Fruit fly (Drosophila melanogaster): Measurements from ENCODE around the gene X11L.

Gene X11L

DNA sequence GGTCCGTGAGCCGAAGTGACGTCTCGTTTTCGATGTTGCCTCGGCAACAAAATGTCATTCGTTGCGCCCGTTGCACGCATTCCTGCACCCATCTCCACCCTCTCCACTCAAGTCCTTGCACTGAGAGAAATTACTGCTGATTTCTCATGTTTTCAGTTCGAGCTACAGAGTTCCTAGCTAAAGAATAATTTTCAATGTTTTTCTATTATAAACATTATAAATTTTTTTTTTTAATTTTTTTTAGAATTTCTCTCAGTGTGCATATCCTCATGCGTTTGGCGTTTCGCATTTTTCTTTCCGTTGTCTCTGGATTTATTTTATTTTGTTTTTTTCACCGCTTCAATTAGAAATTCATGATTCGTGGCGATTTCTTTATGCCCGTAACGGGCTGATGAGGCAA lies 48.5 kb upstream of the X11L start:
- TF ChIP-seq usp (GFP tag; optimal IDR thresholded peaks at IDR 0.05): no peak
- peak; percentile 56 for TF ChIP-seq br (GFP tag; optimal IDR thresholded peaks at IDR 0.05)
- TF ChIP-seq HLH106 (tag; optimal IDR thresholded peaks at IDR 0.05): peak; percentile 76
- TF ChIP-seq Dif (GFP tag; optimal IDR thresholded peaks at IDR 0.05; ENCODE audit: partially characterized antibody): no peak
- TF ChIP-seq sage (GFP tag; optimal IDR thresholded peaks at IDR 0.05): no peak
- TF ChIP-seq rgr (GFP tag; optimal IDR thresholded peaks at IDR 0.05): peak; percentile 50
- TF ChIP-seq fru (GFP tag; optimal IDR thresholded peaks at IDR 0.05): peak; percentile 59
- TF ChIP-seq woc (GFP tag; optimal IDR thresholded peaks at IDR 0.05): no peak
- no peak for TF ChIP-seq Mio (GFP tag; optimal IDR thresholded peaks at IDR 0.05)
- peak; percentile 7 for TF ChIP-seq CrebA (GFP tag; optimal IDR thresholded peaks at IDR 0.05; ENCODE audit: borderline replicate concordance)
- TF ChIP-seq Vsx2 (GFP tag; optimal IDR thresholded peaks at IDR 0.05; ENCODE audit: partially characterized antibody): no peak
- TF ChIP-seq brk (GFP tag; optimal IDR thresholded peaks at IDR 0.05): peak; percentile 65
- no peak for TF ChIP-seq dl (GFP tag; optimal IDR thresholded peaks at IDR 0.05; ENCODE audit: insufficient read depth in 1 of 2, partially characterized antibody in 2 of 2)
- no peak for TF ChIP-seq tai (GFP tag; optimal IDR thresholded peaks at IDR 0.05)
- no peak for TF ChIP-seq lola (GFP tag; optimal IDR thresholded peaks at IDR 0.05)
- TF ChIP-seq Dfd (GFP tag; optimal IDR thresholded peaks at IDR 0.05): no peak
- TF ChIP-seq sv (GFP tag; optimal IDR thresholded peaks at IDR 0.05): no peak
- TF ChIP-seq Myc (optimal IDR thresholded peaks at IDR 0.05): no peak
- TF ChIP-seq h (GFP tag; optimal IDR thresholded peaks at IDR 0.05): peak; percentile 67
- peak; percentile 71 for TF ChIP-seq Sp1 (GFP tag; optimal IDR thresholded peaks at IDR 0.05)
- TF ChIP-seq dsf (GFP tag; optimal IDR thresholded peaks at IDR 0.05; ENCODE audit: borderline replicate concordance): no peak
- TF ChIP-seq psq (GFP tag; optimal IDR thresholded peaks at IDR 0.05): peak; percentile 43
- TF ChIP-seq CG32264 (GFP tag; optimal IDR thresholded peaks at IDR 0.05): no peak
- no peak for TF ChIP-seq pan (optimal IDR thresholded peaks at IDR 0.05)
- no peak for TF ChIP-seq jim (GFP tag; optimal IDR thresholded peaks at IDR 0.05)
- TF ChIP-seq Hr83 (GFP tag; optimal IDR thresholded peaks at IDR 0.05; ENCODE audit: poor library complexity, severe bottlenecking): no peak
- no peak for TF ChIP-seq Hr78 (GFP tag; optimal IDR thresholded peaks at IDR 0.05)
- no peak for TF ChIP-seq Rel (GFP tag; optimal IDR thresholded peaks at IDR 0.05)
- no peak for TF ChIP-seq Rel (tag; optimal IDR thresholded peaks at IDR 0.05)
- peak; percentile 56 for TF ChIP-seq ey (GFP tag; optimal IDR thresholded peaks at IDR 0.05)
- TF ChIP-seq GATAd (GFP tag; optimal IDR thresholded peaks at IDR 0.05): no peak
- TF ChIP-seq dmrt93B (GFP tag; optimal IDR thresholded peaks at IDR 0.05): peak; percentile 43
- peak; percentile 7 for TF ChIP-seq Jra (GFP tag; optimal IDR thresholded peaks at IDR 0.05)
- no peak for TF ChIP-seq N (GFP tag; optimal IDR thresholded peaks at IDR 0.05)
- peak in 1 of 2 experiments; percentile 61 for TF ChIP-seq foxo (GFP tag; optimal IDR thresholded peaks at IDR 0.05)
- peak; percentile 11 for TF ChIP-seq Hnf4 (GFP tag; optimal IDR thresholded peaks at IDR 0.05)
- TF ChIP-seq Abd-B (GFP tag; optimal IDR thresholded peaks at IDR 0.05): no peak
- TF ChIP-seq CG9705 (GFP tag; optimal IDR thresholded peaks at IDR 0.05): peak; percentile 30
- peak; percentile 43 for TF ChIP-seq OdsH (GFP tag; optimal IDR thresholded peaks at IDR 0.05)

- TF ChIP-seq Vsx2 (GFP tag; optimal IDR thresholded peaks at IDR 0.05; ENCODE audit: partially characterized antibody): no peak
- TF ChIP-seq Dif (GFP tag; optimal IDR thresholded peaks at IDR 0.05; ENCODE audit: partially characterized antibody): no peak
- no peak for TF ChIP-seq h (GFP tag; optimal IDR thresholded peaks at IDR 0.05)
- no peak for TF ChIP-seq psq (GFP tag; optimal IDR thresholded peaks at IDR 0.05)
- TF ChIP-seq dmrt93B (GFP tag; optimal IDR thresholded peaks at IDR 0.05): no peak
- no peak for TF ChIP-seq jim (GFP tag; optimal IDR thresholded peaks at IDR 0.05)
- TF ChIP-seq foxo (GFP tag; optimal IDR thresholded peaks at IDR 0.05): no peak
- no peak for TF ChIP-seq pan (optimal IDR thresholded peaks at IDR 0.05)
- no peak for TF ChIP-seq sv (GFP tag; optimal IDR thresholded peaks at IDR 0.05)
- no peak for TF ChIP-seq CG9705 (GFP tag; optimal IDR thresholded peaks at IDR 0.05)
- TF ChIP-seq usp (GFP tag; optimal IDR thresholded peaks at IDR 0.05): no peak
- TF ChIP-seq OdsH (GFP tag; optimal IDR thresholded peaks at IDR 0.05): no peak
- TF ChIP-seq Hr78 (GFP tag; optimal IDR thresholded peaks at IDR 0.05): no peak
- no peak for TF ChIP-seq fru (GFP tag; optimal IDR thresholded peaks at IDR 0.05)
- no peak for TF ChIP-seq Sp1 (GFP tag; optimal IDR thresholded peaks at IDR 0.05)
- TF ChIP-seq Hr83 (GFP tag; optimal IDR thresholded peaks at IDR 0.05; ENCODE audit: poor library complexity, severe bottlenecking): no peak
- TF ChIP-seq rgr (GFP tag; optimal IDR thresholded peaks at IDR 0.05): no peak
Measured at dm6 chrX:17555139-17555538, 44.3 kb upstream of the X11L start.
